Worm (Caenorhabditis elegans) whole organism, L1 larva: ENCODE results near the gene mrpl-37.

ENCODE experiments used
- efl-3 ChIP-seq: fragments of 200-800 bp; sonication (Bioruptor generic); optimal IDR thresholded peaks from 2 replicates; lab custom pipeline; 2018; ENCODE audit warnings: mild to moderate bottlenecking, missing genetic modification characterization, missing compliant biosample characterization
- egl-27 ChIP-seq, 2 experiments: fragments of 150-350 bp in 1 of 2; sonication (generic microtip); optimal IDR thresholded peaks; 3 replicates each; lab custom pipeline; 2017 to 2018; ENCODE audit warnings: missing biosample characterization in 2 of 2, missing genetic modification characterization in 2 of 2, missing genetic modification reagents in 2 of 2
- fkh-8 ChIP-seq: sonication (generic microtip); optimal IDR thresholded peaks from 2 replicates; lab custom pipeline; 2016; ENCODE audit warnings: mild to moderate bottlenecking, missing genetic modification characterization, missing compliant biosample characterization
- lin-39 ChIP-seq: fragments of 150-350 bp; optimal IDR thresholded peaks from 2 replicates; lab custom pipeline; 2014; ENCODE audit warnings: missing biosample characterization, missing genetic modification reagents, missing genetic modification characterization
- nhr-11 ChIP-seq: fragments of 150-350 bp; optimal IDR thresholded peaks from 2 replicates; lab custom pipeline; 2014; ENCODE audit warnings: missing biosample characterization, missing genetic modification characterization
- nhr-237 ChIP-seq: fragments of 150-350 bp; optimal IDR thresholded peaks from 2 replicates; lab custom pipeline; 2014; ENCODE audit warnings: missing biosample characterization, missing genetic modification characterization
- pqm-1 ChIP-seq: sonication (generic microtip); optimal IDR thresholded peaks from 3 replicates; lab custom pipeline; 2017; ENCODE audit warnings: missing biosample characterization, missing genetic modification characterization
- skn-1 ChIP-seq: fragments of 150-350 bp; optimal IDR thresholded peaks from 2 replicates; lab custom pipeline; 2014; ENCODE audit warnings: missing biosample characterization, missing genetic modification characterization
- snpc-4 ChIP-seq: fragments of 150-350 bp; optimal IDR thresholded peaks from 2 replicates; lab custom pipeline; 2014; ENCODE audit warnings: missing biosample characterization, missing genetic modification characterization
- unc-86 ChIP-seq: sonication (generic microtip); optimal IDR thresholded peaks from 2 replicates; lab custom pipeline; 2016; ENCODE audit warnings: missing genetic modification characterization, missing compliant biosample characterization
- vab-15 ChIP-seq: sonication (generic microtip); optimal IDR thresholded peaks from 2 replicates; lab custom pipeline; 2017; ENCODE audit warnings: missing genotype, mild to moderate bottlenecking, missing genetic modification characterization, missing compliant biosample characterization
- ztf-11 ChIP-seq, 2 experiments: sonication (generic microtip); optimal IDR thresholded peaks; 2 replicates each; lab custom pipeline; 2016 to 2017; ENCODE audit warnings: missing genetic modification characterization in 2 of 2, missing biosample characterization in 1 of 2, missing compliant biosample characterization in 1 of 2

DNA sequence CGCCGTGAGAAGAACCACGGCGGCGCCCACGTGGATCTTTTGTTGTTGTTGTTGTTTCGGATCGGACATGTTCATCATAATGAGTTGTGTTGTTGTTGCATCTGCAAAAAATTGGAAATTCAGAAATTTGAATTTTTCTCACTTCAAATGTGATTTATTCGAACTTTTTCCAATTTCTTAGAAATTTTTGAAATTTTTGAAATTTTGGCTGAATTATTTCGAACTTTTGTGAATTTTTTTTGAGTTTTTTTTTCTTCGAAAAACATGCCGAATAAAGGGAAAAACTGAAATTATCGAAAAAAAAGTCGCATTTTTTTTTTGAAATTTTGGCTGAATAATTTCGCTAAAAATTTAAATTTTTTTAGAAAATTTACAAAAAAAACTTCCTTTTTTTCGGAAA is 43.8 kb downstream of the mrpl-37 start, which contains the start of gene snx-14:
- TF ChIP-seq pqm-1 (tag; lab: Kevin White, UChicago) (no peak), efl-3 (no peak), vab-15 (no peak), egl-27 (tag; optimal IDR thresholded peaks at IDR 0.05; lab: Kevin White, UChicago) (no peak), ztf-11 (tag; optimal IDR thresholded peaks at IDR 0.05; lab: Kevin White, UChicago) (no peak), snpc-4 (tag; lab: Kevin White, UChicago) (no peak), lin-39 (tag; lab: Kevin White, UChicago) (no peak), skn-1 (tag; lab: Kevin White, UChicago) (no peak), nhr-237 (no peak), fkh-8 (no peak), unc-86 (no peak), nhr-11 (tag; lab: Kevin White, UChicago) (no peak)
